Worm (Caenorhabditis elegans) whole organism, L1 larva: ENCODE measurements around the gene Y73C8B.3.

ENCODE experiments used
- C34B4.2 ChIP-seq: sonication (generic microtip); optimal IDR thresholded peaks from 2 replicates; lab custom pipeline; 2017; ENCODE audit warnings: mild to moderate bottlenecking, missing genetic modification characterization, missing compliant biosample characterization
- F16B12.6 ChIP-seq: fragments of 150-350 bp; optimal IDR thresholded peaks from 2 replicates; lab custom pipeline; 2014; ENCODE audit warnings: missing biosample characterization, missing genetic modification characterization
- aly-2 ChIP-seq: fragments of 150-350 bp; optimal IDR thresholded peaks from 2 replicates; lab custom pipeline; 2014; ENCODE audit warnings: missing biosample characterization, missing genetic modification characterization
- ceh-63 ChIP-seq: fragments of 200-800 bp; sonication (Bioruptor generic); optimal IDR thresholded peaks from 2 replicates; lab custom pipeline; 2018; ENCODE audit warnings: mild to moderate bottlenecking, missing genetic modification characterization, missing compliant biosample characterization
- ceh-82 ChIP-seq, 3 experiments: fragments of 150-350 bp in 1 of 3; sonication (generic microtip) in 2 of 3; optimal IDR thresholded peaks; 2 replicates each; lab custom pipeline; 2014 to 2017; ENCODE audit warnings: missing biosample characterization in 3 of 3, missing genetic modification characterization in 3 of 3
- ceh-88 ChIP-seq: fragments of 200-800 bp; sonication (Bioruptor generic); IDR thresholded peaks from 2 replicates; pipeline ENCODE4 v1.3.6; 2022; ENCODE audit warnings: missing genetic modification characterization, missing compliant biosample characterization
- ces-1 ChIP-seq: fragments of 150-350 bp; optimal IDR thresholded peaks from 2 replicates; lab custom pipeline; 2014; ENCODE audit warnings: missing biosample characterization, missing genetic modification reagents, missing genetic modification characterization
- dpl-1 ChIP-seq, 3 experiments: fragments of 150-350 bp in 2 of 3; sonication (generic microtip) in 1 of 3; optimal IDR thresholded peaks; 2 replicates each; lab custom pipeline; 2014 to 2017; ENCODE audit warnings: missing biosample characterization in 3 of 3, missing genetic modification characterization in 3 of 3, missing genetic modification reagents in 3 of 3
- dsc-1 ChIP-seq: sonication (generic microtip); optimal IDR thresholded peaks from 2 replicates; lab custom pipeline; 2016; ENCODE audit warnings: mild to moderate bottlenecking, missing genetic modification characterization, missing compliant biosample characterization
- efl-1 ChIP-seq, 4 experiments: fragments of 150-350 bp; optimal IDR thresholded peaks in 3 of 4; peaks in 1 of 4; 1 replicate in 1 of 4; 2 replicates in 3 of 4; lab custom pipeline; 2014; ENCODE audit warnings: missing biosample characterization in 2 of 4, missing genetic modification characterization in 2 of 4, missing genetic modification reagents in 2 of 4
- efl-3 ChIP-seq: fragments of 200-800 bp; sonication (Bioruptor generic); optimal IDR thresholded peaks from 2 replicates; lab custom pipeline; 2018; ENCODE audit warnings: mild to moderate bottlenecking, missing genetic modification characterization, missing compliant biosample characterization
- egl-13 ChIP-seq: sonication (generic microtip); optimal IDR thresholded peaks from 2 replicates; lab custom pipeline; 2016; ENCODE audit warnings: missing genotype, missing genetic modification reagents, missing genetic modification characterization, missing compliant biosample characterization
- egl-27 ChIP-seq, 2 experiments: fragments of 150-350 bp in 1 of 2; sonication (generic microtip); optimal IDR thresholded peaks; 3 replicates each; lab custom pipeline; 2017 to 2018; ENCODE audit warnings: missing biosample characterization in 2 of 2, missing genetic modification characterization in 2 of 2, missing genetic modification reagents in 2 of 2
- elt-2 ChIP-seq: sonication (generic microtip); optimal IDR thresholded peaks from 2 replicates; lab custom pipeline; 2016; ENCODE audit warnings: missing genetic modification characterization, mild to moderate bottlenecking, inconsistent platforms, missing compliant biosample characterization, missing genetic modification reagents
- elt-3 ChIP-seq, 6 experiments: fragments of 150-350 bp in 1 of 6; sonication (generic microtip); optimal IDR thresholded peaks; 2 replicates each; lab custom pipeline; 2017 to 2018; ENCODE audit warnings: missing biosample characterization in 6 of 6, missing genetic modification characterization in 6 of 6, inconsistent platforms in 1 of 6
- ets-5 ChIP-seq: fragments of 200-800 bp; sonication (Bioruptor generic); IDR thresholded peaks from 2 replicates; pipeline ENCODE4 v1.3.6; 2022; ENCODE audit warnings: missing genetic modification characterization, missing compliant biosample characterization
- fkh-4 ChIP-seq: sonication (generic microtip); optimal IDR thresholded peaks from 2 replicates; lab custom pipeline; 2016; ENCODE audit warnings: missing compliant biosample characterization, missing genetic modification characterization, borderline replicate concordance
- irx-1 ChIP-seq: sonication (generic microtip); optimal IDR thresholded peaks from 2 replicates; lab custom pipeline; 2016; ENCODE audit warnings: missing genetic modification characterization, missing compliant biosample characterization
- jun-1 ChIP-seq: fragments of 150-350 bp; optimal IDR thresholded peaks from 2 replicates; lab custom pipeline; 2014; ENCODE audit warnings: missing biosample characterization, missing genetic modification reagents, missing genetic modification characterization
- lin-13 ChIP-seq: fragments of 150-350 bp; optimal IDR thresholded peaks from 2 replicates; lab custom pipeline; 2014; ENCODE audit warnings: missing biosample characterization, missing genetic modification reagents, missing genetic modification characterization
- lin-14 ChIP-seq: fragments of 200-800 bp; sonication (Bioruptor generic); optimal IDR thresholded peaks from 2 replicates; lab custom pipeline; 2018; ENCODE audit warnings: mild to moderate bottlenecking, missing genetic modification characterization, moderate library complexity, missing compliant biosample characterization
- lin-15B ChIP-seq: fragments of 150-350 bp; sonication (generic microtip); optimal IDR thresholded peaks from 3 replicates; lab custom pipeline; 2014; ENCODE audit warnings: missing biosample characterization, missing genetic modification characterization
- lir-3 ChIP-seq: sonication (generic microtip); optimal IDR thresholded peaks from 2 replicates; lab custom pipeline; 2016; ENCODE audit warnings: mild to moderate bottlenecking, missing genetic modification characterization, moderate library complexity, missing compliant biosample characterization; ENCODE audit not compliant: poor library complexity
- mab-9 ChIP-seq: fragments of 200-800 bp; sonication (Bioruptor generic); IDR thresholded peaks from 2 replicates; pipeline ENCODE4 v1.3.6; 2022; ENCODE audit warnings: missing genetic modification reagents, missing genetic modification characterization, missing compliant biosample characterization
- mep-1 ChIP-seq: fragments of 150-350 bp; optimal IDR thresholded peaks from 2 replicates; lab custom pipeline; 2014; ENCODE audit warnings: missing biosample characterization, missing genetic modification characterization
- nhr-11 ChIP-seq: fragments of 150-350 bp; optimal IDR thresholded peaks from 2 replicates; lab custom pipeline; 2014; ENCODE audit warnings: missing biosample characterization, missing genetic modification characterization
- nhr-19 ChIP-seq: fragments of 200-800 bp; sonication (Bioruptor generic); conservative IDR thresholded peaks from 2 replicates; pipeline ENCODE4 v1.3.6; 2022; ENCODE audit warnings: missing genetic modification characterization, missing compliant biosample characterization
- nhr-20 ChIP-seq: sonication (generic microtip); optimal IDR thresholded peaks from 2 replicates; lab custom pipeline; 2016; ENCODE audit warnings: mild to moderate bottlenecking, missing genetic modification characterization, missing compliant biosample characterization
- nhr-237 ChIP-seq: fragments of 150-350 bp; optimal IDR thresholded peaks from 2 replicates; lab custom pipeline; 2014; ENCODE audit warnings: missing biosample characterization, missing genetic modification characterization
- nhr-47 ChIP-seq: sonication (generic microtip); optimal IDR thresholded peaks from 2 replicates; lab custom pipeline; 2016; ENCODE audit warnings: mild to moderate bottlenecking, missing genetic modification characterization, moderate library complexity, missing compliant biosample characterization
- nhr-76 ChIP-seq: sonication (generic microtip); optimal IDR thresholded peaks from 2 replicates; lab custom pipeline; 2017; ENCODE audit warnings: missing biosample characterization, missing genetic modification characterization
- nhr-85 ChIP-seq: sonication (generic microtip); peaks from one replicate; lab custom pipeline; 2016; ENCODE audit warnings: missing genetic modification characterization, inconsistent platforms, missing compliant biosample characterization
- pax-3 ChIP-seq: fragments of 200-800 bp; sonication (Bioruptor generic); optimal IDR thresholded peaks from 2 replicates; lab custom pipeline; 2018; ENCODE audit warnings: mild to moderate bottlenecking, missing genetic modification characterization, moderate library complexity, missing compliant biosample characterization
- pqm-1 ChIP-seq: sonication (generic microtip); optimal IDR thresholded peaks from 3 replicates; lab custom pipeline; 2017; ENCODE audit warnings: missing biosample characterization, missing genetic modification characterization
- snpc-4 ChIP-seq: fragments of 150-350 bp; optimal IDR thresholded peaks from 2 replicates; lab custom pipeline; 2014; ENCODE audit warnings: missing biosample characterization, missing genetic modification characterization
- snu-23 ChIP-seq: sonication (generic microtip); optimal IDR thresholded peaks from 2 replicates; lab custom pipeline; 2016; ENCODE audit warnings: missing genetic modification characterization, missing compliant biosample characterization
- sptf-1 ChIP-seq: fragments of 150-350 bp; optimal IDR thresholded peaks from 2 replicates; lab custom pipeline; 2014; ENCODE audit warnings: missing biosample characterization, missing genetic modification characterization
- sup-37 ChIP-seq: fragments of 200-800 bp; sonication (Bioruptor generic); optimal IDR thresholded peaks from 2 replicates; lab custom pipeline; 2018; ENCODE audit warnings: mild to moderate bottlenecking, missing genetic modification characterization, missing compliant biosample characterization
- unc-30 ChIP-seq: sonication (generic microtip); optimal IDR thresholded peaks from 2 replicates; lab custom pipeline; 2017; ENCODE audit warnings: missing biosample characterization, missing genetic modification characterization
- vab-15 ChIP-seq: sonication (generic microtip); optimal IDR thresholded peaks from 2 replicates; lab custom pipeline; 2017; ENCODE audit warnings: missing genotype, mild to moderate bottlenecking, missing genetic modification characterization, missing compliant biosample characterization
- zag-1 ChIP-seq: fragments of 150-350 bp; optimal IDR thresholded peaks from 2 replicates; lab custom pipeline; 2014; ENCODE audit warnings: missing biosample characterization, missing genetic modification characterization
- ztf-4 ChIP-seq: fragments of 150-350 bp; optimal IDR thresholded peaks from 2 replicates; lab custom pipeline; 2014; ENCODE audit warnings: missing biosample characterization, missing genetic modification characterization

The Y73C8B.3 gene

ce11 chrV:3149910-3150428 is 43.1 kb downstream of the Y73C8B.3 start:
- TF ChIP-seq nhr-19 (GFP tag; lab: Robert Waterston, UW) (no peak), lin-13 (GFP tag; lab: Kevin White, UChicago) (no peak), pax-3 (no peak), egl-27 (tag; optimal IDR thresholded peaks at IDR 0.05; lab: Kevin White, UChicago) (no peak), nhr-20 (tag; lab: Kevin White, UChicago) (no peak), sup-37 (GFP tag; lab: Kevin White, UChicago) (no peak), dpl-1 (GFP tag; optimal IDR thresholded peaks at IDR 0.05; lab: Kevin White, UChicago) (no peak), pqm-1 (tag; lab: Kevin White, UChicago) (no peak), ceh-82 (tag; optimal IDR thresholded peaks at IDR 0.05; lab: Kevin White, UChicago) (no peak), elt-3 (tag; optimal IDR thresholded peaks at IDR 0.05; lab: Kevin White, UChicago) (no peak), efl-3 (GFP tag; lab: Kevin White, UChicago) (no peak), nhr-47 (tag; lab: Kevin White, UChicago) (no peak), lir-3 (no peak), snpc-4 (tag; lab: Kevin White, UChicago) (no peak), ceh-63 (GFP tag; lab: Kevin White, UChicago) (no peak), zag-1 (tag; lab: Kevin White, UChicago) (no peak), ces-1 (GFP tag; lab: Kevin White, UChicago) (no peak), lin-14 (GFP tag; lab: Kevin White, UChicago) (no peak)

- TF ChIP-seq elt-2 (tag; lab: Kevin White, UChicago) = no peak
- TF ChIP-seq unc-30 (tag; lab: Kevin White, UChicago) = no peak
- TF ChIP-seq sptf-1 (tag; lab: Kevin White, UChicago) = no peak
- no peak for TF ChIP-seq nhr-85 (tag; lab: Kevin White, UChicago)
- no peak for TF ChIP-seq lin-14 (GFP tag; lab: Kevin White, UChicago)
- TF ChIP-seq pqm-1 (tag; lab: Kevin White, UChicago) = no peak
- no peak for TF ChIP-seq ztf-4
- TF ChIP-seq fkh-4 (tag; lab: Kevin White, UChicago) = no peak
- no peak for TF ChIP-seq egl-13 (tag; lab: Kevin White, UChicago)
- no peak for TF ChIP-seq nhr-47 (tag; lab: Kevin White, UChicago)
- no peak for TF ChIP-seq mab-9 (GFP tag; lab: Robert Waterston, UW)
- no peak for TF ChIP-seq nhr-237 (tag; lab: Kevin White, UChicago)
- TF ChIP-seq snu-23 (GFP tag; lab: Kevin White, UChicago) = no peak
- no peak for TF ChIP-seq C34B4.2 (tag; lab: Kevin White, UChicago)
- TF ChIP-seq vab-15 (tag; lab: Kevin White, UChicago) = no peak
- no peak for TF ChIP-seq irx-1
- no peak for TF ChIP-seq ets-5 (GFP tag; lab: Robert Waterston, UW)
- no peak for TF ChIP-seq nhr-76 (tag; lab: Kevin White, UChicago)
- no peak for TF ChIP-seq nhr-11
- TF ChIP-seq, all 84 proteins: peak for 0
Measured at ce11 chrV:3146932-3147331, 46.1 kb downstream of the Y73C8B.3 start, which contains the start of gene srab-11. Gene srab-11, minus strand, starts transcription at chrV:3147032.

- no peak for TF ChIP-seq efl-1 (optimal IDR thresholded peaks at IDR 0.05; lab: Kevin White, UChicago)
- no peak for TF ChIP-seq efl-1 (GFP tag; optimal IDR thresholded peaks at IDR 0.05 in 1 of 2; lab: Kevin White, UChicago)
- TF ChIP-seq snpc-4 (tag; lab: Kevin White, UChicago) = no peak
- TF ChIP-seq mep-1 (tag; lab: Kevin White, UChicago) = no peak
- TF ChIP-seq nhr-20 (tag; lab: Kevin White, UChicago) = no peak
- TF ChIP-seq ztf-4 = no peak
- TF ChIP-seq sup-37 (GFP tag; lab: Kevin White, UChicago) = no peak
- no peak for TF ChIP-seq nhr-85 (tag; lab: Kevin White, UChicago)
- TF ChIP-seq F16B12.6 = no peak
- TF ChIP-seq lin-15B (tag; lab: Kevin White, UChicago) = no peak
- TF ChIP-seq dsc-1 (tag; lab: Kevin White, UChicago) = no peak
- no peak for TF ChIP-seq jun-1 (tag; lab: Kevin White, UChicago)
- no peak for TF ChIP-seq ceh-88
- no peak for TF ChIP-seq aly-2 (tag; lab: Kevin White, UChicago)
- no peak for TF ChIP-seq egl-27 (tag; optimal IDR thresholded peaks at IDR 0.05; lab: Kevin White, UChicago)
Measured at ce11 chrV:3145241-3145640, 47.8 kb downstream of the Y73C8B.3 start.
